Worm (Caenorhabditis elegans) whole organism, midembryonic: ENCODE data around the gene ZK105.5.

ENCODE experiments used
- cog-1 ChIP-seq: sonication (generic microtip); optimal IDR thresholded peaks from 2 replicates; lab custom pipeline; 2016; ENCODE audit warnings: missing genetic modification characterization, missing compliant biosample characterization
- flt-1 ChIP-seq: fragments of 200-800 bp; sonication (Bioruptor generic); IDR thresholded peaks from 2 replicates; pipeline ENCODE4 v1.3.6; 2022; ENCODE audit warnings: missing genetic modification characterization, missing compliant biosample characterization
- klf-2 ChIP-seq: fragments of 200-800 bp; sonication (Bioruptor generic); conservative IDR thresholded peaks from 2 replicates; pipeline ENCODE4 v1.3.6; 2022; ENCODE audit warnings: missing genetic modification reagents, missing genetic modification characterization, missing compliant biosample characterization
- ref-1 ChIP-seq: fragments of 200-800 bp; sonication (Bioruptor generic); conservative IDR thresholded peaks from 2 replicates; pipeline ENCODE4 v1.3.6; 2022; ENCODE audit warnings: missing genetic modification reagents, missing genetic modification characterization, missing compliant biosample characterization
- ztf-29 ChIP-seq: fragments of 200-800 bp; sonication (Bioruptor generic); IDR thresholded peaks from 2 replicates; pipeline ENCODE4 v1.3.6; 2022; ENCODE audit warnings: missing genetic modification reagents, missing genetic modification characterization, missing compliant biosample characterization

DNA sequence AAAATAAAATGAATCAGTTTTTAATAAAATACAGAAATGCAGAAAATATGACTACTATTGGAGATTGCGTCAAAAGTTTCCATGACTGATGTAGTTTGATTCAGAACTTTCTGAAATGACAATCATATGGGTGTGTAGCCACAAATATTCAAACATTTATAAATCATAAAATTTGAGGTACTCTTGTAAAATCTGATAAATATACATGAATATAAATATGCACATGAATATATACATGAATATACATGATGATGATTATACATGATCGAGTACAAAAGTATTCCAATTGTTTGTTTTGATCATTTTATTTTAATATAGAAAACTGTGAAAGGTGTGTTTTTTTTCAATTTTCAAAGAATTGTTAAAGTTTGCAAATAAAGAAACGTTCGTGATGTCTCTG lies 37.0 kb upstream of the ZK105.5 start, which contains the start of gene T05B11.4:
- TF ChIP-seq klf-2 (GFP tag; lab: Robert Waterston, UW) (no peak), ref-1 (GFP tag; lab: Robert Waterston, UW) (no peak), flt-1 (GFP tag; lab: Robert Waterston, UW) (no peak), ztf-29 (GFP tag; lab: Robert Waterston, UW) (no peak), cog-1 (tag; lab: Kevin White, UChicago) (no peak)
